Worm (Caenorhabditis elegans) whole organism, L3 larva: ENCODE measurements around the gene spe-18.

Source experiments
- ama-1 ChIP-seq: fragments of 150-350 bp; optimal IDR thresholded peaks from 2 replicates; lab custom pipeline; 2018
- egl-27 ChIP-seq: sonication (generic microtip); optimal IDR thresholded peaks from 4 replicates; lab custom pipeline; 2017; ENCODE audit warnings: missing biosample characterization, missing genetic modification reagents, missing genetic modification characterization
- nfya-1 ChIP-seq: sonication (generic microtip); optimal IDR thresholded peaks from 2 replicates; lab custom pipeline; 2017; ENCODE audit warnings: missing genetic modification characterization, mild to moderate bottlenecking, missing compliant biosample characterization, antibody characterized with exemption, moderate library complexity; ENCODE audit not compliant: insufficient read depth
- nhr-23 ChIP-seq: fragments of 150-350 bp; optimal IDR thresholded peaks from 2 replicates; lab custom pipeline; 2014; ENCODE audit warnings: missing biosample characterization, missing genetic modification reagents, missing genetic modification characterization
- tbx-2 ChIP-seq: sonication (generic microtip); optimal IDR thresholded peaks from 2 replicates; lab custom pipeline; 2016; ENCODE audit warnings: mild to moderate bottlenecking, missing genetic modification characterization, missing compliant biosample characterization
- unc-39 ChIP-seq: sonication (generic microtip); optimal IDR thresholded peaks from 4 replicates; lab custom pipeline; 2017; ENCODE audit warnings: missing biosample characterization, missing genetic modification characterization
- unc-62 ChIP-seq: fragments of 150-350 bp; sonication (generic microtip); optimal IDR thresholded peaks from 4 replicates; lab custom pipeline; 2014; ENCODE audit warnings: missing biosample characterization, missing genetic modification reagents, missing genetic modification characterization

ce11 chrII:13117135-13117534 lies 36.1 kb downstream of the spe-18 start, which contains the start of gene gfm-1:
- TF ChIP-seq unc-62 (GFP tag; lab: Kevin White, UChicago) (no peak), egl-27 (tag; lab: Kevin White, UChicago) (no peak), tbx-2 (tag; lab: Kevin White, UChicago) (peak; percentile 25), nfya-1 (peak; percentile 55), ama-1 (no peak), unc-39 (tag; lab: Kevin White, UChicago) (no peak), nhr-23 (tag; lab: Kevin White, UChicago) (peak; percentile 69)
